Fruit fly (Drosophila melanogaster) whole organism, prepupa: Measurements from ENCODE around the gene Lcp65Ab2.

Source experiments
- CG11294 ChIP-seq: fragments of 200-800 bp; sonication (Bioruptor generic); IDR thresholded peaks from 2 replicates; pipeline ENCODE4 v1.3.6; 2022; ENCODE audit warnings: missing biosample characterization, missing genetic modification characterization
- CG15336 ChIP-seq: fragments of 200-800 bp; sonication (Bioruptor generic); IDR thresholded peaks from 2 replicates; pipeline ENCODE4 v1.3.6; 2022; ENCODE audit warnings: missing biosample characterization, missing genetic modification characterization
- CG1621 ChIP-seq: fragments of 200-800 bp; sonication (Bioruptor generic); optimal IDR thresholded peaks from 3 replicates; lab custom pipeline; 2018; ENCODE audit warnings: missing biosample characterization, mild to moderate bottlenecking, missing genetic modification characterization
- CG31627 ChIP-seq: fragments of 200-800 bp; sonication (Bioruptor generic); optimal IDR thresholded peaks from 3 replicates; lab custom pipeline; 2016; ENCODE audit warnings: missing biosample characterization, missing genetic modification characterization
- CG34406 ChIP-seq: fragments of 200-800 bp; sonication (Bioruptor generic); optimal IDR thresholded peaks from 3 replicates; lab custom pipeline; 2016; ENCODE audit warnings: missing biosample characterization, missing genetic modification characterization
- CG9139 ChIP-seq: fragments of 200-800 bp; sonication (Bioruptor generic); optimal IDR thresholded peaks from 3 replicates; lab custom pipeline; 2017; ENCODE audit warnings: missing biosample characterization, mild to moderate bottlenecking, missing genetic modification characterization
- Eip78C ChIP-seq: fragments of 200-800 bp; sonication (Bioruptor generic); peaks from one replicate; lab custom pipeline; 2016; ENCODE audit warnings: missing biosample characterization, missing genetic modification characterization
- Ets96B ChIP-seq: fragments of 200-800 bp; optimal IDR thresholded peaks from 2 replicates; lab custom pipeline; 2019; ENCODE audit warnings: missing biosample characterization, mild to moderate bottlenecking, missing genetic modification characterization, moderate library complexity
- Gug ChIP-seq: fragments of 200-800 bp; sonication (Bioruptor generic); IDR thresholded peaks from 2 replicates; pipeline ENCODE4 v1.3.6; 2022; ENCODE audit warnings: missing biosample characterization, missing genetic modification characterization
- Hr39 ChIP-seq: fragments of 200-800 bp; sonication (Bioruptor generic); optimal IDR thresholded peaks from 2 replicates; lab custom pipeline; 2016; ENCODE audit warnings: missing biosample characterization, missing genetic modification characterization
- Lpt ChIP-seq: fragments of 200-800 bp; sonication (Bioruptor generic); optimal IDR thresholded peaks from 3 replicates; lab custom pipeline; 2016; ENCODE audit warnings: missing biosample characterization, missing genetic modification characterization
- Met ChIP-seq: fragments of 200-800 bp; sonication (Bioruptor generic); optimal IDR thresholded peaks from 3 replicates; lab custom pipeline; 2016; ENCODE audit warnings: missing biosample characterization, missing genetic modification characterization
- Sox14 ChIP-seq: fragments of 200-800 bp; sonication (Bioruptor generic); optimal IDR thresholded peaks from 3 replicates; lab custom pipeline; 2016; ENCODE audit warnings: missing biosample characterization, missing genetic modification characterization
- Sox15 ChIP-seq: fragments of 200-800 bp; sonication (Bioruptor generic); optimal IDR thresholded peaks from 3 replicates; lab custom pipeline; 2016; ENCODE audit warnings: missing biosample characterization, missing genetic modification characterization
- cyc ChIP-seq: fragments of 200-800 bp; sonication (Bioruptor generic); optimal IDR thresholded peaks from 3 replicates; lab custom pipeline; 2016; ENCODE audit warnings: missing biosample characterization, missing genetic modification characterization
- dac ChIP-seq: fragments of 200-800 bp; sonication (Bioruptor generic); optimal IDR thresholded peaks from 2 replicates; lab custom pipeline; 2017; ENCODE audit warnings: missing biosample characterization, mild to moderate bottlenecking, missing genetic modification characterization
- fd59A ChIP-seq: fragments of 200-800 bp; sonication (Bioruptor generic); optimal IDR thresholded peaks from 2 replicates; lab custom pipeline; 2017; ENCODE audit warnings: missing biosample characterization, mild to moderate bottlenecking, missing genetic modification characterization, missing genetic modification reagents
- fd85E ChIP-seq: fragments of 200-800 bp; sonication (Bioruptor generic); optimal IDR thresholded peaks from 3 replicates; lab custom pipeline; 2016; ENCODE audit warnings: missing biosample characterization, missing genetic modification characterization
- fkh ChIP-seq: fragments of 200-800 bp; sonication (Bioruptor generic); optimal IDR thresholded peaks from 3 replicates; lab custom pipeline; 2017; ENCODE audit warnings: missing biosample characterization, mild to moderate bottlenecking, missing genetic modification characterization, moderate library complexity
- lz ChIP-seq: fragments of 200-800 bp; sonication (Bioruptor generic); optimal IDR thresholded peaks from 3 replicates; lab custom pipeline; 2016; ENCODE audit warnings: missing biosample characterization, missing genetic modification characterization
- pdm3 ChIP-seq: fragments of 200-800 bp; sonication (Bioruptor generic); optimal IDR thresholded peaks from 3 replicates; lab custom pipeline; 2016; ENCODE audit warnings: missing biosample characterization, missing genetic modification characterization
- ss ChIP-seq, 2 experiments: fragments of 200-800 bp; sonication (Bioruptor generic); optimal IDR thresholded peaks; 2 replicates in 1 of 2; 3 replicates in 1 of 2; lab custom pipeline; 2017 to 2018; ENCODE audit warnings: mild to moderate bottlenecking in 2 of 2, missing biosample characterization in 2 of 2, missing genetic modification characterization in 2 of 2, moderate library complexity in 1 of 2
- svp ChIP-seq: fragments of 200-800 bp; sonication (Bioruptor generic); peaks from one replicate; lab custom pipeline; 2016; ENCODE audit warnings: missing biosample characterization, missing genetic modification characterization
- topi ChIP-seq: fragments of 200-800 bp; sonication (Bioruptor generic); optimal IDR thresholded peaks from 3 replicates; lab custom pipeline; 2016; ENCODE audit warnings: missing biosample characterization, missing genetic modification characterization

The Lcp65Ab2 gene

dm6 chr3L:6192822-6193555 lies 46.5 kb downstream of the Lcp65Ab2 start, which contains the start of the genes Sf3b6 and Tnpo (continued):
- TF ChIP-seq Ets96B (tag; lab: Kevin White, UChicago), result peak; percentile 73
- peak; percentile 35 for TF ChIP-seq dac (GFP tag; lab: Kevin White, UChicago)
- no peak for TF ChIP-seq svp
- TF ChIP-seq Gug, result no peak; the same call in 1 of the 2 replicates
- TF ChIP-seq pdm3 (GFP tag; lab: Kevin White, UChicago), result no peak
- TF ChIP-seq fkh (GFP tag; lab: Kevin White, UChicago), result no peak
- TF ChIP-seq lz, result peak; percentile 86
- TF ChIP-seq topi, result peak; percentile 74
- TF ChIP-seq Sox15 (GFP tag; lab: Kevin White, UChicago), result peak; percentile 90
- TF ChIP-seq Hr39 (GFP tag; lab: Kevin White, UChicago), result peak; percentile 86
- TF ChIP-seq fd85E (GFP tag; lab: Kevin White, UChicago), result peak; percentile 25
- TF ChIP-seq CG11294 (GFP tag; lab: Robert Waterston, UW), result peak; percentile 71; the same call in 1 of the 2 replicates
- TF ChIP-seq CG31627 (GFP tag; lab: Kevin White, UChicago), result peak; percentile 90
- no peak for TF ChIP-seq CG1621 (tag; lab: Kevin White, UChicago)

- TF ChIP-seq CG34406 (GFP tag; lab: Kevin White, UChicago) (no peak), Lpt (GFP tag; lab: Kevin White, UChicago) (no peak), ss (GFP tag; optimal IDR thresholded peaks at IDR 0.05; lab: Kevin White, UChicago) (no peak), Hr39 (GFP tag; lab: Kevin White, UChicago) (no peak), Sox14 (GFP tag; lab: Kevin White, UChicago) (no peak), CG15336 (no peak), Met (GFP tag; lab: Kevin White, UChicago) (no peak), cyc (no peak), CG11294 (GFP tag; lab: Robert Waterston, UW) (no peak), CG9139 (GFP tag; lab: Kevin White, UChicago) (no peak), Eip78C (GFP tag; lab: Kevin White, UChicago) (no peak), fd59A (GFP tag; lab: Kevin White, UChicago) (no peak)
Observed at dm6 chr3L:6193556-6194114, 47.2 kb downstream of the Lcp65Ab2 start.
